Fruit fly (Drosophila melanogaster) whole organism, pupa: ENCODE measurements around the gene CG46467.
A peak's percentile ranks its signal among the peaks of the same experiment; 100 is the strongest.

Experiments
- CG10348 ChIP-seq: fragments of 200-800 bp; sonication (Bioruptor generic); IDR thresholded peaks from 2 replicates; pipeline ENCODE4 v1.3.6; 2022; ENCODE audit warnings: missing biosample characterization, missing genetic modification characterization
- CG12605 ChIP-seq: fragments of 200-800 bp; sonication (Bioruptor generic); IDR thresholded peaks from 2 replicates; pipeline ENCODE4 v1.3.6; 2022; ENCODE audit warnings: missing biosample characterization, missing genetic modification characterization
- CG13204 ChIP-seq: fragments of 200-800 bp; sonication (Bioruptor generic); optimal IDR thresholded peaks from 2 replicates; lab custom pipeline; 2018; ENCODE audit warnings: missing biosample characterization, mild to moderate bottlenecking, missing genetic modification characterization, moderate library complexity
- CG14655 ChIP-seq: fragments of 200-800 bp; sonication (Bioruptor generic); optimal IDR thresholded peaks from 3 replicates; lab custom pipeline; 2017; ENCODE audit warnings: mild to moderate bottlenecking, missing biosample characterization, missing genetic modification reagents, missing genetic modification characterization
- CG32121 ChIP-seq: fragments of 200-800 bp; sonication (Bioruptor generic); IDR thresholded peaks from 2 replicates; pipeline ENCODE4 v1.3.6; 2022; ENCODE audit warnings: missing biosample characterization, missing genetic modification characterization
- CG9948 ChIP-seq: fragments of 200-800 bp; sonication (Bioruptor generic); optimal IDR thresholded peaks from 2 replicates; lab custom pipeline; 2018; ENCODE audit warnings: missing biosample characterization, mild to moderate bottlenecking, missing genetic modification characterization, moderate library complexity
- D1 ChIP-seq: fragments of 200-800 bp; sonication (Bioruptor generic); optimal IDR thresholded peaks from 2 replicates; lab custom pipeline; 2018; ENCODE audit warnings: missing biosample characterization, mild to moderate bottlenecking, missing genetic modification characterization, moderate library complexity
- fd96Ca ChIP-seq: fragments of 200-800 bp; sonication (Bioruptor generic); IDR thresholded peaks from 3 replicates; pipeline ENCODE4 v1.3.6; 2022; ENCODE audit warnings: missing biosample characterization, missing genetic modification characterization
- gl ChIP-seq: fragments of 200-800 bp; sonication (Bioruptor generic); optimal IDR thresholded peaks from 2 replicates; lab custom pipeline; 2018; ENCODE audit warnings: missing biosample characterization, mild to moderate bottlenecking, missing genetic modification characterization
- rn ChIP-seq: fragments of 200-800 bp; sonication (Bioruptor generic); IDR thresholded peaks from 2 replicates; pipeline ENCODE4 v1.3.6; 2022; ENCODE audit warnings: missing biosample characterization, missing genetic modification characterization

- TF ChIP-seq gl (tag; lab: Kevin White, UChicago) (no peak), D1 (tag; lab: Kevin White, UChicago) (no peak), CG32121 (peak; percentile 13; the same call in 1 of the 2 replicates), CG12605 (no peak), CG14655 (GFP tag; lab: Kevin White, UChicago) (no peak), CG10348 (GFP tag; lab: Robert Waterston, UW) (no peak), fd96Ca (no peak), CG13204 (GFP tag; lab: Kevin White, UChicago) (no peak), CG9948 (tag; lab: Kevin White, UChicago) (no peak), rn (GFP tag; lab: Robert Waterston, UW) (no peak)
These were observed 72.0 kb downstream of the CG46467 start for dm6 chr3R:9946493-9946892.
